Fruit fly (Drosophila melanogaster) whole organism, wandering third instar larva: ENCODE measurements around the gene verm.

ENCODE experiments used
- CG9705 ChIP-seq: fragments of 200-800 bp; sonication (Bioruptor generic); optimal IDR thresholded peaks from 2 replicates; lab custom pipeline; 2018; ENCODE audit warnings: missing biosample characterization, mild to moderate bottlenecking, missing genetic modification characterization
- Dfd ChIP-seq: fragments of >200 bp; optimal IDR thresholded peaks from 2 replicates; lab custom pipeline; 2017; ENCODE audit warnings: missing biosample characterization, missing genetic modification characterization
- Dif ChIP-seq: fragments of 200-275, 200-300 bp; sonication (Bioruptor generic); optimal IDR thresholded peaks from 2 replicates; lab custom pipeline; 2018; ENCODE audit warnings: missing biosample characterization, missing genetic modification characterization; ENCODE audit not compliant: partially characterized antibody
- Hr78 ChIP-seq: fragments of >200 bp; optimal IDR thresholded peaks from 2 replicates; lab custom pipeline; 2017; ENCODE audit warnings: missing biosample characterization, missing genetic modification characterization
- Hr83 ChIP-seq: fragments of 200-300 bp; sonication (Bioruptor generic); optimal IDR thresholded peaks from 2 replicates; lab custom pipeline; 2016; ENCODE audit warnings: missing biosample characterization, mild to moderate bottlenecking, missing genetic modification characterization, moderate library complexity; ENCODE audit not compliant: poor library complexity, severe bottlenecking
- Myc ChIP-seq: fragments of >200 bp; optimal IDR thresholded peaks from 2 replicates; lab custom pipeline; 2017
- brk ChIP-seq: fragments of 200-800 bp; sonication (Bioruptor generic); optimal IDR thresholded peaks from 2 replicates; lab custom pipeline; 2016; ENCODE audit warnings: missing biosample characterization, mild to moderate bottlenecking, missing genetic modification characterization
- psq ChIP-seq: fragments of 200-800 bp; sonication (Bioruptor generic); optimal IDR thresholded peaks from 3 replicates; lab custom pipeline; 2017; ENCODE audit warnings: missing biosample characterization, mild to moderate bottlenecking, missing genetic modification characterization, moderate library complexity

DNA sequence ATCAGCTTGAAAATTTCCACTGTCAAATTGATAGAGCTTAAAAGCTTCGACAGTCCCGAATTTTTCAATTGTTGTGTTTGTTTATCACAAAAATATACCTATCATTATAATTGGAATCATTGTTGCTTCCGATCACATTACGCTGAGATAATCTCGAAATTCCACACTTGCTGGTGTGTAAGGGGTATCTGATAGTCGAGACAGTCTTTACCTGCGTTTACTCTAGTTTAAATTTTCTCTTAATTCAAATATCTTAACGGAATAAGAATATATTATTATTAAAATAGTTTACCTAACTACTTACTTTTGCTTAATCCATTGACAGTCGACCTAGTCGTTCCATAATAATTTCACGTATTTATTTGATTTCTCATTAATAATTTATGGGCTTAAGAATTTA lies 44.9 kb downstream of the verm start:
- TF ChIP-seq brk (GFP tag; lab: Kevin White, UChicago) (no peak), psq (GFP tag; lab: Kevin White, UChicago) (no peak), Hr78 (no peak), Dif (GFP tag; lab: Kevin White, UChicago) (no peak), Myc (lab: Kevin White, UChicago) (no peak), Dfd (GFP tag; lab: Kevin White, UChicago) (no peak), Hr83 (GFP tag; lab: Kevin White, UChicago) (no peak), CG9705 (GFP tag; lab: Kevin White, UChicago) (no peak)
